Fruit fly (Drosophila melanogaster) whole organism, embryonic: ENCODE data around the gene CG10477.

ENCODE experiments used
- ATbp ChIP-seq: fragments of 200-800 bp; sonication (Bioruptor generic); optimal IDR thresholded peaks from 2 replicates; lab custom pipeline; 2017; ENCODE audit warnings: missing biosample characterization, mild to moderate bottlenecking, missing genetic modification characterization, missing genetic modification reagents
- Aef1 ChIP-seq: fragments of 200-800 bp; sonication (Bioruptor generic); IDR thresholded peaks from 3 replicates; pipeline ENCODE4 v1.3.6; 2022; ENCODE audit warnings: missing biosample characterization, missing genetic modification characterization
- CG10366 ChIP-seq: fragments of 200-800 bp; sonication (Bioruptor generic); IDR thresholded peaks from 2 replicates; pipeline ENCODE4 v1.3.6; 2022; ENCODE audit warnings: missing biosample characterization, missing genetic modification characterization
- CG10431 ChIP-seq: fragments of 200-800 bp; sonication (Bioruptor generic); optimal IDR thresholded peaks from 3 replicates; lab custom pipeline; 2018; ENCODE audit warnings: missing biosample characterization, mild to moderate bottlenecking, missing genetic modification characterization
- CG10979 ChIP-seq: fragments of 200-800 bp; sonication (Bioruptor generic); optimal IDR thresholded peaks from 2 replicates; lab custom pipeline; 2018; ENCODE audit warnings: missing biosample characterization, mild to moderate bottlenecking, missing genetic modification characterization, moderate library complexity
- CG11504 ChIP-seq: fragments of 200-800 bp; sonication (Bioruptor generic); optimal IDR thresholded peaks from 3 replicates; lab custom pipeline; 2019; ENCODE audit warnings: missing biosample characterization, mild to moderate bottlenecking, missing genetic modification characterization, moderate library complexity
- CG12236 ChIP-seq: fragments of 200-800 bp; sonication (Bioruptor generic); optimal IDR thresholded peaks from 2 replicates; lab custom pipeline; 2016; ENCODE audit warnings: missing biosample characterization, missing genetic modification characterization
- CG12769 ChIP-seq: fragments of 200-800 bp; sonication (Bioruptor generic); optimal IDR thresholded peaks from 2 replicates; lab custom pipeline; 2019; ENCODE audit warnings: missing biosample characterization, mild to moderate bottlenecking, missing genetic modification characterization, moderate library complexity
- CG13775 ChIP-seq: fragments of 200-800 bp; sonication (Bioruptor generic); optimal IDR thresholded peaks from 3 replicates; lab custom pipeline; 2017; ENCODE audit warnings: missing biosample characterization, mild to moderate bottlenecking, missing genetic modification characterization
- CG15601 ChIP-seq: fragments of 200-800 bp; sonication (Bioruptor generic); optimal IDR thresholded peaks from 3 replicates; lab custom pipeline; 2019; ENCODE audit warnings: missing biosample characterization, mild to moderate bottlenecking, missing genetic modification characterization, moderate library complexity
- CG1602 ChIP-seq: fragments of 200-800 bp; sonication (Bioruptor generic); optimal IDR thresholded peaks from 3 replicates; lab custom pipeline; 2016; ENCODE audit warnings: missing biosample characterization, missing genetic modification characterization
- CG17829 ChIP-seq: fragments of 200-800 bp; optimal IDR thresholded peaks from 2 replicates; lab custom pipeline; 2019; ENCODE audit warnings: missing biosample characterization, mild to moderate bottlenecking, missing genetic modification characterization, moderate library complexity
- CG18011 ChIP-seq: fragments of 200-800 bp; sonication (Bioruptor generic); optimal IDR thresholded peaks from 2 replicates; lab custom pipeline; 2017; ENCODE audit warnings: missing biosample characterization, missing genetic modification characterization, mild to moderate bottlenecking, moderate library complexity, missing genotype
- CG18476 ChIP-seq: fragments of 200-800 bp; sonication (Bioruptor generic); optimal IDR thresholded peaks from 2 replicates; lab custom pipeline; 2016; ENCODE audit warnings: missing biosample characterization, mild to moderate bottlenecking, missing genetic modification characterization
- CG34376 ChIP-seq: fragments of 200-800 bp; sonication (Bioruptor generic); optimal IDR thresholded peaks from 2 replicates; lab custom pipeline; 2018; ENCODE audit warnings: missing biosample characterization, mild to moderate bottlenecking, missing genetic modification characterization
- CG8290 ChIP-seq, 3 experiments: fragments of 200-800 bp; sonication (Bioruptor generic); optimal IDR thresholded peaks; 2 replicates each; lab custom pipeline; 2016 to 2019; ENCODE audit warnings: missing biosample characterization in 3 of 3, missing genetic modification characterization in 3 of 3, mild to moderate bottlenecking in 2 of 3, moderate library complexity in 1 of 3
- CG8924 ChIP-seq: fragments of 200-800 bp; optimal IDR thresholded peaks from 3 replicates; lab custom pipeline; 2019; ENCODE audit warnings: missing biosample characterization, mild to moderate bottlenecking, missing genetic modification characterization, moderate library complexity
- CG9797 ChIP-seq: fragments of 200-800 bp; sonication (Bioruptor generic); optimal IDR thresholded peaks from 3 replicates; lab custom pipeline; 2018; ENCODE audit warnings: missing biosample characterization, mild to moderate bottlenecking, missing genetic modification characterization
- CTCF ChIP-seq: fragments of 200-800 bp; sonication (Bioruptor generic); optimal IDR thresholded peaks from 2 replicates; lab custom pipeline; 2017; ENCODE audit warnings: missing biosample characterization, mild to moderate bottlenecking, missing genetic modification characterization, moderate library complexity
- Dref ChIP-seq: fragments of 200-800 bp; sonication (Bioruptor generic); IDR thresholded peaks from 2 replicates; pipeline ENCODE4 v1.3.6; 2022; ENCODE audit warnings: missing biosample characterization, missing genetic modification characterization
- Fer1 ChIP-seq: fragments of 200-800 bp; sonication (Bioruptor generic); optimal IDR thresholded peaks from 2 replicates; lab custom pipeline; 2017; ENCODE audit warnings: missing biosample characterization, mild to moderate bottlenecking, missing genetic modification characterization
- H15 ChIP-seq: fragments of 200-800 bp; sonication (Bioruptor generic); IDR thresholded peaks from 3 replicates; pipeline ENCODE4 v1.3.6; 2022; ENCODE audit warnings: missing biosample characterization, missing genetic modification characterization
- HmgD ChIP-seq: fragments of 200-800 bp; sonication (Bioruptor generic); optimal IDR thresholded peaks from 3 replicates; lab custom pipeline; 2016; ENCODE audit warnings: missing biosample characterization, missing genetic modification characterization
- Hmr ChIP-seq: fragments of 200-800 bp; sonication (Bioruptor generic); optimal IDR thresholded peaks from 3 replicates; lab custom pipeline; 2017; ENCODE audit warnings: mild to moderate bottlenecking, missing biosample characterization, missing genetic modification reagents, missing genetic modification characterization
- Jarid2 ChIP-seq: fragments of 200-800 bp; sonication (Bioruptor generic); optimal IDR thresholded peaks from 3 replicates; lab custom pipeline; 2017; ENCODE audit warnings: mild to moderate bottlenecking, missing biosample characterization, missing genetic modification reagents, missing genetic modification characterization
- MESR4 ChIP-seq: fragments of 200-800 bp; sonication (Bioruptor generic); optimal IDR thresholded peaks from 2 replicates; lab custom pipeline; 2018; ENCODE audit warnings: missing biosample characterization, mild to moderate bottlenecking, missing genetic modification characterization, moderate library complexity
- Med ChIP-seq: fragments of 200-800 bp; sonication (Bioruptor generic); peaks from one replicate; lab custom pipeline; 2016; ENCODE audit warnings: missing biosample characterization, missing genetic modification characterization, mild to moderate bottlenecking, inconsistent platforms, moderate library complexity
- Myb ChIP-seq: fragments of 200-800 bp; sonication (Bioruptor generic); optimal IDR thresholded peaks from 2 replicates; lab custom pipeline; 2016; ENCODE audit warnings: missing biosample characterization, missing genetic modification characterization
- NFAT ChIP-seq: fragments of 200-800 bp; sonication (Bioruptor generic); IDR thresholded peaks from 2 replicates; pipeline ENCODE4 v1.3.6; 2022; ENCODE audit warnings: missing biosample characterization, missing genetic modification characterization
- Nf-YB ChIP-seq: fragments of 200-800 bp; sonication (Bioruptor generic); optimal IDR thresholded peaks from 3 replicates; lab custom pipeline; 2019; ENCODE audit warnings: missing biosample characterization, mild to moderate bottlenecking, missing genetic modification characterization, moderate library complexity
- Six4 ChIP-seq: fragments of 200-800 bp; sonication (Bioruptor generic); optimal IDR thresholded peaks from 2 replicates; lab custom pipeline; 2016; ENCODE audit warnings: missing biosample characterization, missing genetic modification characterization
- abd-A ChIP-seq: fragments of 200-800 bp; sonication (Bioruptor generic); optimal IDR thresholded peaks from 3 replicates; lab custom pipeline; 2019; ENCODE audit warnings: missing biosample characterization, mild to moderate bottlenecking, missing genetic modification characterization, moderate library complexity
- amos ChIP-seq: fragments of 200-800 bp; sonication (Bioruptor generic); IDR thresholded peaks from 2 replicates; pipeline ENCODE4 v1.3.6; 2022; ENCODE audit warnings: missing biosample characterization, missing genetic modification characterization; ENCODE audit not compliant: partially characterized antibody
- bowl ChIP-seq: fragments of 200-800 bp; sonication (Bioruptor generic); IDR thresholded peaks from 2 replicates; pipeline ENCODE4 v1.3.6; 2022; ENCODE audit warnings: missing biosample characterization, missing genetic modification characterization
- btn ChIP-seq: fragments of 200-800 bp; sonication (Bioruptor generic); optimal IDR thresholded peaks from 2 replicates; lab custom pipeline; 2016; ENCODE audit warnings: missing biosample characterization, missing genetic modification characterization
- cad ChIP-seq: fragments of >200 bp; optimal IDR thresholded peaks from 2 replicates; lab custom pipeline; 2017; ENCODE audit warnings: missing biosample characterization, missing genetic modification characterization
- crp ChIP-seq, 2 experiments: fragments of 200-800 bp; sonication (Bioruptor generic); optimal IDR thresholded peaks; 2 replicates in 1 of 2; 3 replicates in 1 of 2; lab custom pipeline; 2017; ENCODE audit warnings: missing biosample characterization in 2 of 2, missing genetic modification characterization in 2 of 2, mild to moderate bottlenecking in 1 of 2, moderate library complexity in 1 of 2
- dimm ChIP-seq: fragments of 200-800 bp; sonication (Bioruptor generic); IDR thresholded peaks from 2 replicates; pipeline ENCODE4 v1.3.6; 2022; ENCODE audit warnings: missing biosample characterization, missing genetic modification characterization
- fd96Cb ChIP-seq: fragments of 200-800 bp; sonication (Bioruptor generic); optimal IDR thresholded peaks from 2 replicates; lab custom pipeline; 2018; ENCODE audit warnings: missing biosample characterization, mild to moderate bottlenecking, missing genetic modification characterization, moderate library complexity
- insv ChIP-seq, 2 experiments: fragments of 200-800 bp; sonication (Bioruptor generic); optimal IDR thresholded peaks; 3 replicates each; lab custom pipeline; 2016 to 2018; ENCODE audit warnings: missing biosample characterization in 2 of 2, missing genetic modification characterization in 2 of 2
- kay ChIP-seq: fragments of 200-800 bp; sonication (Bioruptor generic); optimal IDR thresholded peaks from 2 replicates; lab custom pipeline; 2016; ENCODE audit warnings: missing biosample characterization, missing genetic modification characterization
- lab ChIP-seq: fragments of 200-800 bp; sonication (Bioruptor generic); optimal IDR thresholded peaks from 3 replicates; lab custom pipeline; 2017; ENCODE audit warnings: missing biosample characterization, missing genetic modification characterization, mild to moderate bottlenecking, moderate library complexity, missing genetic modification reagents
- peb ChIP-seq: fragments of 200-800 bp; sonication (Bioruptor generic); IDR thresholded peaks from 2 replicates; pipeline ENCODE4 v1.3.6; 2022; ENCODE audit warnings: missing biosample characterization, missing genetic modification characterization
- pum ChIP-seq: fragments of 200-800 bp; sonication (Bioruptor generic); optimal IDR thresholded peaks from 2 replicates; lab custom pipeline; 2016; ENCODE audit warnings: missing biosample characterization, missing genetic modification characterization
- pzg ChIP-seq: fragments of 200-800 bp; sonication (Bioruptor generic); optimal IDR thresholded peaks from 3 replicates; lab custom pipeline; 2018; ENCODE audit warnings: missing biosample characterization, mild to moderate bottlenecking, missing genetic modification characterization, moderate library complexity
- row ChIP-seq: fragments of 200-800 bp; sonication (Bioruptor generic); IDR thresholded peaks from 3 replicates; pipeline ENCODE4 v1.3.6; 2022; ENCODE audit warnings: missing biosample characterization, missing genetic modification characterization
- salm ChIP-seq: fragments of 200-800 bp; sonication (Bioruptor generic); optimal IDR thresholded peaks from 2 replicates; lab custom pipeline; 2018; ENCODE audit warnings: missing biosample characterization, mild to moderate bottlenecking, missing genetic modification characterization
- scrt ChIP-seq: fragments of 200-800 bp; sonication (Bioruptor generic); optimal IDR thresholded peaks from 2 replicates; lab custom pipeline; 2018; ENCODE audit warnings: missing biosample characterization, mild to moderate bottlenecking, missing genetic modification characterization, moderate library complexity
- sens ChIP-seq: fragments of 200-800 bp; sonication (Bioruptor generic); peaks from one replicate; lab custom pipeline; 2016; ENCODE audit warnings: missing biosample characterization, missing genetic modification characterization

The CG10477 gene

dm6 chr3L:6034511-6034910, at the start of gene CG10477:
CG10477 (minus strand) TSS chr3L:6034611.
- no peak for TF ChIP-seq dimm (GFP tag; lab: Robert Waterston, UW)
- no peak for TF ChIP-seq CG1602 (GFP tag; lab: Kevin White, UChicago)
- no peak for TF ChIP-seq ATbp (GFP tag; lab: Kevin White, UChicago)
- TF ChIP-seq btn, result no peak
- no peak for TF ChIP-seq CG15601 (tag; lab: Kevin White, UChicago)
- TF ChIP-seq peb, result no peak
- TF ChIP-seq kay (GFP tag; lab: Kevin White, UChicago), result no peak
- TF ChIP-seq pum (GFP tag; lab: Kevin White, UChicago), result no peak
- TF ChIP-seq MESR4 (GFP tag; lab: Kevin White, UChicago), result no peak
- TF ChIP-seq CG10366 (GFP tag; lab: Robert Waterston, UW), result no peak
- TF ChIP-seq HmgD, result no peak
- no peak for TF ChIP-seq fd96Cb (tag; lab: Kevin White, UChicago)

- peak; percentile 62 for TF ChIP-seq sens (GFP tag; lab: Kevin White, UChicago)
- TF ChIP-seq CG13775, result peak; percentile 18
- TF ChIP-seq CG8924, result no peak
- no peak for TF ChIP-seq CG12236 (GFP tag; lab: Kevin White, UChicago)
- TF ChIP-seq CG9797 (GFP tag; lab: Kevin White, UChicago), result peak; percentile 2
- peak; percentile 16 for TF ChIP-seq CG10979 (tag; lab: Kevin White, UChicago)
- TF ChIP-seq Six4 (GFP tag; lab: Kevin White, UChicago), result no peak
- no peak for TF ChIP-seq CG8290 (GFP tag; optimal IDR thresholded peaks at IDR 0.05; lab: Kevin White, UChicago)
- peak in 1 of 2 experiments; percentile 43 for TF ChIP-seq CG8290 (tag; optimal IDR thresholded peaks at IDR 0.05; lab: Kevin White, UChicago)
- TF ChIP-seq Hmr (GFP tag; lab: Kevin White, UChicago), result peak; percentile 15
- no peak for TF ChIP-seq Nf-YB (GFP tag; lab: Kevin White, UChicago)
- TF ChIP-seq Aef1 (GFP tag; lab: Robert Waterston, UW), result no peak
- peak; percentile 28 for TF ChIP-seq cad (GFP tag; lab: Kevin White, UChicago)
- TF ChIP-seq CG18476 (GFP tag; lab: Kevin White, UChicago), result peak; percentile 90
- peak; percentile 5 for TF ChIP-seq CG17829
- TF ChIP-seq CTCF (GFP tag; lab: Kevin White, UChicago), result peak; percentile 93
- no peak for TF ChIP-seq CG18011 (GFP tag; lab: Kevin White, UChicago)
- TF ChIP-seq amos (GFP tag; lab: Robert Waterston, UW), result 0 out of 2 replicates have a peak, but pooled peaks have one; percentile 11
- no peak for TF ChIP-seq CG12769 (tag; lab: Kevin White, UChicago)
- peak; percentile 39 to 87 for TF ChIP-seq crp (GFP tag; optimal IDR thresholded peaks at IDR 0.05; lab: Kevin White, UChicago)
- TF ChIP-seq CG34376, result no peak
- 0 out of 3 replicates have a peak, but pooled peaks have one; percentile 21 for TF ChIP-seq H15 (GFP tag; lab: Robert Waterston, UW)
- no peak for TF ChIP-seq salm (tag; lab: Kevin White, UChicago)
- no peak for TF ChIP-seq Jarid2 (GFP tag; lab: Kevin White, UChicago)
- peak in 1 of 2 experiments; percentile 20 for TF ChIP-seq insv (GFP tag; optimal IDR thresholded peaks at IDR 0.05; lab: Kevin White, UChicago)
- no peak for TF ChIP-seq bowl
- peak; percentile 61; the same call in 2 of the 3 replicates for TF ChIP-seq row (GFP tag; lab: Robert Waterston, UW)
- peak; percentile 61 for TF ChIP-seq abd-A (tag; lab: Kevin White, UChicago)
- 0 out of 2 replicates have a peak, but pooled peaks have one; percentile 14 for TF ChIP-seq Dref (GFP tag; lab: Robert Waterston, UW)
- peak; percentile 63 for TF ChIP-seq Med
- peak; percentile 2 for TF ChIP-seq lab (GFP tag; lab: Kevin White, UChicago)
- TF ChIP-seq pzg, result peak; percentile 63
- TF ChIP-seq Fer1 (GFP tag; lab: Kevin White, UChicago), result peak; percentile 17
- TF ChIP-seq NFAT (GFP tag; lab: Robert Waterston, UW), result 0 out of 2 replicates have a peak, but pooled peaks have one; percentile 21
- peak; percentile 30 for TF ChIP-seq MESR4 (GFP tag; lab: Kevin White, UChicago)
- peak; percentile 29 for TF ChIP-seq CG10431 (GFP tag; lab: Kevin White, UChicago)
- TF ChIP-seq Myb (GFP tag; lab: Kevin White, UChicago), result peak; percentile 61
- TF ChIP-seq CG11504, result peak; percentile 12
- TF ChIP-seq scrt (GFP tag; lab: Kevin White, UChicago), result peak; percentile 53
Measured at dm6 chr3L:6082561-6082960, 48.1 kb upstream of the CG10477 start, which contains the start of gene CG13293. CG13293 (plus strand) TSS chr3L:6082883.
